Worm (Caenorhabditis elegans) whole organism, L3 larva: ENCODE measurements around the gene set-17.

Experiments used
- R02D3.7 ChIP-seq: fragments of 150-350 bp; optimal IDR thresholded peaks from 2 replicates; lab custom pipeline; 2014; ENCODE audit warnings: missing biosample characterization, missing genetic modification characterization
- aly-2 ChIP-seq: fragments of 150-350 bp; optimal IDR thresholded peaks from 2 replicates; lab custom pipeline; 2014; ENCODE audit warnings: missing biosample characterization, missing genetic modification characterization
- ama-1 ChIP-seq: fragments of 150-350 bp; optimal IDR thresholded peaks from 2 replicates; lab custom pipeline; 2018
- ceh-16 ChIP-seq: sonication (generic microtip); optimal IDR thresholded peaks from 2 replicates; lab custom pipeline; 2017; ENCODE audit warnings: missing biosample characterization, missing genetic modification characterization
- ceh-28 ChIP-seq: fragments of 150-350 bp; optimal IDR thresholded peaks from 2 replicates; lab custom pipeline; 2014; ENCODE audit warnings: missing biosample characterization, missing genetic modification reagents, missing genetic modification characterization
- ceh-82 ChIP-seq: fragments of 150-350 bp; optimal IDR thresholded peaks from 2 replicates; lab custom pipeline; 2014; ENCODE audit warnings: missing biosample characterization, missing genetic modification characterization
- ceh-9 ChIP-seq: sonication (generic microtip); optimal IDR thresholded peaks from 2 replicates; lab custom pipeline; 2018; ENCODE audit warnings: missing biosample characterization, missing genetic modification characterization
- daf-12 ChIP-seq: fragments of 150-350 bp; optimal IDR thresholded peaks from 2 replicates; lab custom pipeline; 2014; ENCODE audit warnings: missing biosample characterization, missing genetic modification reagents, missing genetic modification characterization
- egl-27 ChIP-seq: sonication (generic microtip); optimal IDR thresholded peaks from 4 replicates; lab custom pipeline; 2017; ENCODE audit warnings: missing biosample characterization, missing genetic modification reagents, missing genetic modification characterization
- elt-2 ChIP-seq: sonication (generic microtip); optimal IDR thresholded peaks from 2 replicates; lab custom pipeline; 2016; ENCODE audit warnings: missing genetic modification reagents, mild to moderate bottlenecking, missing genetic modification characterization, missing compliant biosample characterization
- eor-1 ChIP-seq, 2 experiments: fragments of 150-350 bp; optimal IDR thresholded peaks; 2 replicates each; lab custom pipeline; 2014 to 2018; ENCODE audit warnings: missing biosample characterization in 2 of 2, missing genetic modification characterization in 2 of 2
- fos-1 ChIP-seq: fragments of 150-350 bp; optimal IDR thresholded peaks from 2 replicates; lab custom pipeline; 2014; ENCODE audit warnings: missing biosample characterization, missing genetic modification characterization
- hmg-11 ChIP-seq: sonication (generic microtip); optimal IDR thresholded peaks from 2 replicates; lab custom pipeline; 2016; ENCODE audit warnings: missing genetic modification characterization, missing compliant biosample characterization
- jun-1 ChIP-seq: fragments of 150-350 bp; optimal IDR thresholded peaks from 2 replicates; lab custom pipeline; 2014; ENCODE audit warnings: missing biosample characterization, missing genetic modification reagents, missing genetic modification characterization
- lin-39 ChIP-seq: fragments of 150-350 bp; optimal IDR thresholded peaks from 2 replicates; lab custom pipeline; 2018; ENCODE audit warnings: missing biosample characterization, missing genetic modification reagents, missing genetic modification characterization
- mdl-1 ChIP-seq: fragments of 150-350 bp; optimal IDR thresholded peaks from 2 replicates; lab custom pipeline; 2014; ENCODE audit warnings: missing biosample characterization, missing genetic modification characterization
- mml-1 ChIP-seq: fragments of 150-350 bp; sonication (generic microtip); optimal IDR thresholded peaks from 3 replicates; lab custom pipeline; 2014; ENCODE audit warnings: missing biosample characterization, missing genetic modification characterization
- nfya-1 ChIP-seq: sonication (generic microtip); optimal IDR thresholded peaks from 2 replicates; lab custom pipeline; 2017; ENCODE audit warnings: missing genetic modification characterization, mild to moderate bottlenecking, missing compliant biosample characterization, antibody characterized with exemption, moderate library complexity; ENCODE audit not compliant: insufficient read depth
- nhr-11 ChIP-seq: fragments of 150-350 bp; optimal IDR thresholded peaks from 2 replicates; lab custom pipeline; 2014; ENCODE audit warnings: missing biosample characterization, missing genetic modification characterization
- nhr-23 ChIP-seq: fragments of 150-350 bp; optimal IDR thresholded peaks from 2 replicates; lab custom pipeline; 2014; ENCODE audit warnings: missing biosample characterization, missing genetic modification reagents, missing genetic modification characterization
- nhr-25 ChIP-seq: sonication (generic microtip); optimal IDR thresholded peaks from 2 replicates; lab custom pipeline; 2017; ENCODE audit warnings: missing biosample characterization, missing genetic modification characterization
- nhr-28 ChIP-seq: fragments of 150-350 bp; optimal IDR thresholded peaks from 2 replicates; lab custom pipeline; 2014; ENCODE audit warnings: missing biosample characterization, missing genetic modification characterization
- nhr-76 ChIP-seq: fragments of 150-350 bp; sonication (generic microtip); optimal IDR thresholded peaks from 5 replicates; lab custom pipeline; 2014; ENCODE audit warnings: missing biosample characterization, missing genetic modification characterization
- nhr-77 ChIP-seq: fragments of 150-350 bp; optimal IDR thresholded peaks from 2 replicates; lab custom pipeline; 2014; ENCODE audit warnings: missing biosample characterization, missing genetic modification characterization
- pqm-1 ChIP-seq: fragments of 150-350 bp; optimal IDR thresholded peaks from 2 replicates; lab custom pipeline; 2017; ENCODE audit warnings: missing biosample characterization, missing genetic modification characterization, inconsistent platforms
- skn-1 ChIP-seq: fragments of 150-350 bp; optimal IDR thresholded peaks from 2 replicates; lab custom pipeline; 2014; ENCODE audit warnings: missing biosample characterization, missing genetic modification characterization
- snpc-4 ChIP-seq: fragments of 150-350 bp; optimal IDR thresholded peaks from 2 replicates; lab custom pipeline; 2014; ENCODE audit warnings: missing biosample characterization, missing genetic modification characterization
- unc-39 ChIP-seq: sonication (generic microtip); optimal IDR thresholded peaks from 4 replicates; lab custom pipeline; 2017; ENCODE audit warnings: missing biosample characterization, missing genetic modification characterization
- zag-1 ChIP-seq: fragments of 150-350 bp; optimal IDR thresholded peaks from 2 replicates; lab custom pipeline; 2014; ENCODE audit warnings: missing biosample characterization, missing genetic modification characterization

Gene set-17

ce11 chrII:8899357-8899748 lies 40.9 kb downstream of the set-17 start:
- TF ChIP-seq R02D3.7 (no peak), skn-1 (tag; lab: Kevin White, UChicago) (no peak), elt-2 (tag; lab: Kevin White, UChicago) (no peak), ceh-82 (tag; lab: Kevin White, UChicago) (no peak), hmg-11 (tag; lab: Kevin White, UChicago) (no peak), mdl-1 (no peak), fos-1 (tag; lab: Kevin White, UChicago) (no peak), ama-1 (lab: Kevin White, UChicago) (no peak), nhr-76 (tag; lab: Kevin White, UChicago) (no peak), nhr-28 (tag; lab: Kevin White, UChicago) (no peak), nfya-1 (tag; lab: Kevin White, UChicago) (no peak), aly-2 (tag; lab: Kevin White, UChicago) (no peak)

ce11 chrII:8898582-8899356 lies 41.5 kb downstream of the set-17 start:
- TF ChIP-seq mdl-1 (no peak), nhr-23 (tag; lab: Kevin White, UChicago) (no peak), lin-39 (tag; lab: Kevin White, UChicago) (no peak), ceh-28 (tag; lab: Kevin White, UChicago) (no peak), nhr-25 (tag; lab: Kevin White, UChicago) (no peak), nhr-11 (tag; lab: Kevin White, UChicago) (no peak)

ce11 chrII:8897244-8897643 lies 43.0 kb downstream of the set-17 start:
- TF ChIP-seq ceh-82 (tag; lab: Kevin White, UChicago) (no peak), jun-1 (tag; lab: Kevin White, UChicago) (no peak), pqm-1 (tag; lab: Kevin White, UChicago) (no peak), mml-1 (tag; lab: Kevin White, UChicago) (no peak), ceh-16 (tag; lab: Kevin White, UChicago) (no peak)
- TF ChIP-seq, all 47 proteins: peak for 0

- TF ChIP-seq ceh-82 (tag; lab: Kevin White, UChicago) = no peak
- no peak for TF ChIP-seq pqm-1 (tag; lab: Kevin White, UChicago)
- TF ChIP-seq nfya-1 (tag; lab: Kevin White, UChicago) = no peak
- no peak for TF ChIP-seq egl-27 (tag; lab: Kevin White, UChicago)
- TF ChIP-seq daf-12 (tag; lab: Kevin White, UChicago) = no peak
- TF ChIP-seq zag-1 = no peak
- no peak for TF ChIP-seq jun-1 (tag; lab: Kevin White, UChicago)
- TF ChIP-seq eor-1 (tag; optimal IDR thresholded peaks at IDR 0.05; lab: Kevin White, UChicago) = no peak
- no peak for TF ChIP-seq R02D3.7
- TF ChIP-seq unc-39 (tag; lab: Kevin White, UChicago) = no peak
- no peak for TF ChIP-seq nhr-77 (tag; lab: Kevin White, UChicago)
These were observed 43.7 kb downstream of the set-17 start, which contains the start of gene lat-1 for ce11 chrII:8896541-8896940. Gene lat-1, plus strand, starts transcription at chrII:8896841.

ce11 chrII:8895895-8896294 lies 44.4 kb downstream of the set-17 start:
- TF ChIP-seq elt-2 (tag; lab: Kevin White, UChicago) (peak; percentile 21), mml-1 (tag; lab: Kevin White, UChicago) (no peak), snpc-4 (tag; lab: Kevin White, UChicago) (no peak), mdl-1 (no peak), egl-27 (tag; lab: Kevin White, UChicago) (no peak), nhr-77 (tag; lab: Kevin White, UChicago) (no peak), nhr-25 (tag; lab: Kevin White, UChicago) (no peak), pqm-1 (tag; lab: Kevin White, UChicago) (peak; percentile 24)

ce11 chrII:8895398-8895797 lies 44.9 kb downstream of the set-17 start:
- no peak for TF ChIP-seq nhr-23 (tag; lab: Kevin White, UChicago)
- TF ChIP-seq elt-2 (tag; lab: Kevin White, UChicago) = no peak
- TF ChIP-seq ceh-9 = no peak
- no peak for TF ChIP-seq nhr-25 (tag; lab: Kevin White, UChicago)
- TF ChIP-seq mml-1 (tag; lab: Kevin White, UChicago) = no peak
- no peak for TF ChIP-seq hmg-11 (tag; lab: Kevin White, UChicago)
